Worm (Caenorhabditis elegans) whole organism, midembryonic: ENCODE results near the gene let-4.

Experiments
- T22C8.4 ChIP-seq: fragments of 200-800 bp; sonication (Bioruptor generic); IDR thresholded peaks from 2 replicates; pipeline ENCODE4 v1.3.6; 2022; ENCODE audit warnings: missing genetic modification characterization, missing compliant biosample characterization
- cog-1 ChIP-seq: sonication (generic microtip); optimal IDR thresholded peaks from 2 replicates; lab custom pipeline; 2016; ENCODE audit warnings: missing genetic modification characterization, missing compliant biosample characterization
- flt-1 ChIP-seq: fragments of 200-800 bp; sonication (Bioruptor generic); IDR thresholded peaks from 2 replicates; pipeline ENCODE4 v1.3.6; 2022; ENCODE audit warnings: missing genetic modification characterization, missing compliant biosample characterization
- klf-2 ChIP-seq: fragments of 200-800 bp; sonication (Bioruptor generic); conservative IDR thresholded peaks from 2 replicates; pipeline ENCODE4 v1.3.6; 2022; ENCODE audit warnings: missing genetic modification reagents, missing genetic modification characterization, missing compliant biosample characterization
- med-1 ChIP-seq: sonication (generic microtip); optimal IDR thresholded peaks from 2 replicates; lab custom pipeline; 2017; ENCODE audit warnings: missing genetic modification characterization, mild to moderate bottlenecking, missing compliant biosample characterization, antibody characterized with exemption, missing genetic modification reagents; ENCODE audit not compliant: insufficient read depth
- ref-1 ChIP-seq: fragments of 200-800 bp; sonication (Bioruptor generic); conservative IDR thresholded peaks from 2 replicates; pipeline ENCODE4 v1.3.6; 2022; ENCODE audit warnings: missing genetic modification reagents, missing genetic modification characterization, missing compliant biosample characterization
- tab-1 ChIP-seq: fragments of 200-800 bp; sonication (Bioruptor generic); IDR thresholded peaks from 2 replicates; pipeline ENCODE4 v1.3.6; 2022; ENCODE audit warnings: missing genetic modification characterization, missing compliant biosample characterization
- ztf-23 ChIP-seq: fragments of 200-800 bp; sonication (Bioruptor generic); IDR thresholded peaks from 2 replicates; pipeline ENCODE4 v1.3.6; 2022; ENCODE audit warnings: missing genetic modification reagents, missing genetic modification characterization, missing compliant biosample characterization
- ztf-29 ChIP-seq: fragments of 200-800 bp; sonication (Bioruptor generic); IDR thresholded peaks from 2 replicates; pipeline ENCODE4 v1.3.6; 2022; ENCODE audit warnings: missing genetic modification reagents, missing genetic modification characterization, missing compliant biosample characterization

DNA sequence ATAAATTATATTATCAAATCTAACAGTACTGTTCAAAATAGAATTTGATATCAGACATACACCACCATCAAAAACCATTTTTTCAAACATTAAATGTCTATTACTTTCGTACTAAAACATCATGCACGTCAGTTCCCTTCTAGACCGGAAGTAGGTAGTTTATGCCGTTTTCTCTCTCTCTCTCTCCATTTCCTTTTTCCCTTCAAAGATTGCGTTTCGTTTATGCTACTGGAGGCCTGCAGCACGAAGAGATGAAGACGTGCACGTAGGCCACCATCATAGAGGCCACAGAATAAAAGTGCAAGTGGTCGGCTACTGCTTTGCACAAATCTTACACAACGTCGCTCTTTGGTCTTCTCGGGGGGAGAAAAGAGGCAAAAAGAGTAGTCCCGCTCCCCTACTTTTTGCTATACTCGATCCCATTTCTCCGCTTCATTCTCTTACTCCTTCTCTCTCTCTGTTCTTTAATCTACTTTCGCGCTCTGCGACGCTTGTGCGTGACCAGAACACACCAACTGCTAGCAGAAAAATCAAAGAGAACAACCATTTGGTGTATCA, 16.2 kb upstream of the let-4 start:
- TF ChIP-seq ztf-29 (GFP tag; lab: Robert Waterston, UW) (peak; percentile 52; the same call in 1 of the 2 replicates), flt-1 (GFP tag; lab: Robert Waterston, UW) (no peak), klf-2 (GFP tag; lab: Robert Waterston, UW) (no peak), ztf-23 (GFP tag; lab: Robert Waterston, UW) (no peak), med-1 (no peak), ref-1 (GFP tag; lab: Robert Waterston, UW) (no peak), tab-1 (GFP tag; lab: Robert Waterston, UW) (no peak), T22C8.4 (GFP tag; lab: Robert Waterston, UW) (no peak), cog-1 (tag; lab: Kevin White, UChicago) (no peak)
